Worm (Caenorhabditis elegans) whole organism, L4/young adult: Measurements from ENCODE around the gene F59B2.13.

ENCODE experiments used
- W03F9.2 ChIP-seq: fragments of 150-350 bp; optimal IDR thresholded peaks from 2 replicates; lab custom pipeline; 2014; ENCODE audit warnings: missing biosample characterization, missing genetic modification characterization
- dao-5 ChIP-seq: sonication (generic microtip); optimal IDR thresholded peaks from 2 replicates; lab custom pipeline; 2016; ENCODE audit warnings: missing genotype, missing genetic modification characterization, moderate library complexity, missing compliant biosample characterization
- him-1 ChIP-seq: sonication (generic microtip); optimal IDR thresholded peaks from 2 replicates; lab custom pipeline; 2016; ENCODE audit warnings: missing genotype, missing genetic modification reagents, missing genetic modification characterization, missing compliant biosample characterization

Gene F59B2.13

DNA sequence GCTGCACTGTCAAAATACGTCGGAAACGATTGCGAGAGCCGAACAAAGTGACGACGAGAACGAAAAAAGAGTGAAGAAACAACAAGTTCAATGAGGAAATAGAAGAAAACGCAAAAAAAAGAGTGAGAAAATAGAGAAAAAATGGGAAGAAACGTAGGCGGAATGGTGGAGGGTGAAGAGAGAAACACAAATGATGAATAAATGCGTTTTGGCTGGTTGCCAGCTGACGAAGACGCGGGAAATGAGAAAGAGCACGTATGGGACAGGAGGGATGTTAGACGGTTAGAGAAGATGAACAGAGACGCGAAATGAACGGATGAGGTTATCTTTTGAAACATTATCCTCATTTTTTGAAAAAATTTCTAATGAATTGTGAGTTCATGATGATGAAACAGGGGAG lies 41.9 kb downstream of the F59B2.13 start:
- TF ChIP-seq W03F9.2 (no peak), him-1 (tag; lab: Kevin White, UChicago) (peak; percentile 32), dao-5 (tag; lab: Kevin White, UChicago) (no peak)

DNA sequence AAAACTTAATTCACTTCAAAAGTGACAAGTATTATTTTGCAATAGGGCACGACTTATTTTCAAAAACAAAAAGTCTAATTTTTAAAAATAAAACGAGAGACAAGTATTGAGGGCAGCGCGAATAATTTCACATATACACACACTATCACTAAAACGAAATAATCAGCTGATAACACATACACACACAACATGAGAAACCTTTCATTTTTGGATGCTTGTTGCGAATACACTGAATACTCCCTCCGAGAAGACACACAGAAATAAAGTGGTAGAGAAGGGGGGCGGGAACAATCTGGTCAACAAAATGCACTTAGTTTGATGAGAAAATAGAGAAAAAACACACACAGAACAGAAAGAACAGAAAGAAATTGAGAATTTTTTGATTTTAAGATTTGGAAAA lies 42.4 kb downstream of the F59B2.13 start:
- TF ChIP-seq him-1 (tag; lab: Kevin White, UChicago) (no peak), W03F9.2 (no peak), dao-5 (tag; lab: Kevin White, UChicago) (no peak)

DNA sequence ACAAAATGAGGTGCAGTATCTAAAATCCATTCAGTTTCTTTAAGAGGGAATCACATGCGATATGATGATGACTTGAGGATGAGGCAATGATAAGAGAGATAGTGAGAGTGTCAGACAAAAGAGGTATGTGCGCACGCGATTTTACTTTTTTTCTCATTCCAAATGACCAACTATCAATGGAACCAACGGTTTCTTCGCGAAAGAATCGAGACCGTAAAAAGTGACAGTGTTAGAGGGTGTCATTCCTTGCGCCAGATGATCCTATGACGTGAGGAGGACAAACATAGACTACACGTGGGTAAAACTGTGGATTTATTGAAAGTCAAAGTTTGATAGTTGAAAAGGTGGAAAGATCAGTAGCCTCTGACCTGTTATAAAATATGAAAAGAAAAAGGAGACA lies 43.0 kb downstream of the F59B2.13 start:
- TF ChIP-seq W03F9.2 = no peak
- no peak for TF ChIP-seq dao-5 (tag; lab: Kevin White, UChicago)
- TF ChIP-seq him-1 (tag; lab: Kevin White, UChicago) = no peak

DNA sequence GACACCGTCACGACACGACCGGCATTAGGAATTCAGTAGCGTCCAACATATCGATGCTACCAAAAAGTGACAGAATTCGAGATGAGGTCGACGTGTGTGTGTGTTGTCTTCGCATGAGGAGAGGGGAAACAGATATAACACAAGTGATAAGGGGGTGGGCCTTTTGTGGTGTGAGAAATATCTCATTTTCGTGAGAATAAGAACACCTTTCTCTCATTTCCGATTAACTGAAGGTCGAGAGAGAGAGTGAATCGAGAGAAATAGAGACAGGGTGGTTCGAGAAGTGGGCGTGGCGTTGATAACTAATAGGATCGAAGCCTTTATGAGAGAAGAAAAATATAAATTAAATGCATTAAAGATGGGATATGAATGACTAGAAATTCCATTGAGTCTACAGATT lies 43.7 kb downstream of the F59B2.13 start:
- TF ChIP-seq W03F9.2 (no peak), him-1 (tag; lab: Kevin White, UChicago) (no peak)

DNA sequence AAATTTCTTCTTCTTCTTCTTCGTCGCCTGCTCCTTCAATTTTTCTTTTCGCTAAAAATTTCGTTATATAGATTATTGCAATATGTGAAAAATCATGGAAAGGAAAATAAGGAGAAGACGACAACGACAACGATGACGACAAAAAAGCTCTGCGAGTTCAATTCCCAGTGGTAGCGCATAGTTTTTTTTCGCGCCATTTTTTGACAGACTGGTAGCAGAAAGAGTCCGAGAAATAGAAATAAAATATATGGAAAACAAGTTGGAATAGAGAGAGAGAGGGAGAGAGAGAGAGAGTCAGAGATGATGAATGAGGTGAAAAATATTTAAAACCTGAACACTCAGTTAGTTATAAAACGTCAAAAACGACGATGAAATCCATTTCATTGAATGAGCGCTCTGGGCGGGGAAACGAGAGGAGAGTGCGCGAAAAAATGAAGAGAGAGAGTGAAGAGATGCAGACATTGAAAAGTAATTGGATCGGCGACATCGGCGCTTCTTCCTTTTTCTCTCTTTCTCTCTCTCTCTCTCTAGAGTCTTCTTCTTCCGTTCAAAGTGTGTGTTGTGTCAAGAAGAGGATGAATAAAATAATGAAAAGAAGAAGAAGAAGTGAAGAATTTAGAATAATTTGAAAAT lies 44.9 kb downstream of the F59B2.13 start, which contains the start of gene pde-2:
TSS of gene pde-2 (minus strand) at position 51 of the 633 bp plus-strand sequence.
- TF ChIP-seq him-1 (tag; lab: Kevin White, UChicago) = peak; percentile 51
- TF ChIP-seq W03F9.2 = peak; percentile 55
- no peak for TF ChIP-seq dao-5 (tag; lab: Kevin White, UChicago)

DNA sequence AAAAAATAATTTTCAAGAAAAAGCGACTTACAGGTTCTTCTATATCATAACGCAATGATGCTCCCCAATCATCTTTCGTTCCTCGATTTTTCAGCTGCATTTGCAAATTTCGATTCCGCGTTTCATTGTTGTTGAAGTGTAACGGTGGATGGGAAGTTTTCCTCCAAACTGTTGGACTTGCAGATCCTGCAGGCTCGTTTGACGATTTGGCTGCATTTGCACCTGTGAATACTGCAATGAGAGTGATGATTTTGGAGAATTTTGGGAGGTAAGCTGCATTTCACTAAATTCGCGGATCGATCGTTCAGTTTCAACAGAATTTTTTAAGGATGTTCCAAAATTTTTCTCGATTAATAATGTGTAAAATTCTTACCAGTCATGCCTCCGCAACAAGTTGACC lies 46.0 kb downstream of the F59B2.13 start:
- TF ChIP-seq him-1 (tag; lab: Kevin White, UChicago) (no peak), dao-5 (tag; lab: Kevin White, UChicago) (no peak), W03F9.2 (no peak)

DNA sequence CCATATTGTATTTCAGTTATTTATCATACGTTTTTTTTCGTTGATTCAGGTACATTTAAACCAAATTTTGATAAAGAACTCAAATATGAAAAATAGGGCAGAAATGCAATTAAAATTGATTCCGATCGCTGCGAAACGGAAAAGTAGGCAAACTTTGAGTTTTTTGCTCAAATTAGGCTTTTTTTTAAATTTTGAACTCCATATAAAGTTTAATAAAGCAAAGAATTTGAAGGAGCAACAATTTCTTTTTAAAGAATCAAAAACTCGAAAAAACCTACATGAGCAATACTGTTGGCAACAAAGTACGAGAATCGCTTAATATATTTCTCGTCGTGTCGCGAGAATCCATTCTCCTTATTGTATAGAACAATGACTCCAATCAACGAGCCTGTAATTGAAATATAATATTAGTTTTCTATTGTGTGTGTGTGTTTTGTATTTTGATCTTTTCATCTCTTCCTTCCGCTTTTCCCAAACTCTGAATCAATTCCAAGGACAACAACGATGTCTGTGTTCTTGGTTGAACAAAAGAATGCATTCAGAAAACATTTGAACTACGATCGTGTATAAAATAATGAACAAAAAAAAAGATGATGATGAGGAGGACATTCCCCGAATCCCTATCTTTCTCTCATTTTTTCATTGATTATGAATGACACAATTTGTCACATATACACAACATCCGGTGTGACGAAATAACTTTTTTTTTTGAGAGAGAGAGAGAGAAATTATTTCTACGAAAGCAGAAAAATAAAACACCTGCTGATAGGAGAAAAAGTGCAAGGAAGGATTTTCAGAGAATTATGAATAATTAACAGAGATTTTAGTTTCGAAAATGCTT lies 48.1 kb downstream of the F59B2.13 start:
- TF ChIP-seq W03F9.2 = no peak
- TF ChIP-seq him-1 (tag; lab: Kevin White, UChicago) = no peak
- TF ChIP-seq dao-5 (tag; lab: Kevin White, UChicago) = no peak

DNA sequence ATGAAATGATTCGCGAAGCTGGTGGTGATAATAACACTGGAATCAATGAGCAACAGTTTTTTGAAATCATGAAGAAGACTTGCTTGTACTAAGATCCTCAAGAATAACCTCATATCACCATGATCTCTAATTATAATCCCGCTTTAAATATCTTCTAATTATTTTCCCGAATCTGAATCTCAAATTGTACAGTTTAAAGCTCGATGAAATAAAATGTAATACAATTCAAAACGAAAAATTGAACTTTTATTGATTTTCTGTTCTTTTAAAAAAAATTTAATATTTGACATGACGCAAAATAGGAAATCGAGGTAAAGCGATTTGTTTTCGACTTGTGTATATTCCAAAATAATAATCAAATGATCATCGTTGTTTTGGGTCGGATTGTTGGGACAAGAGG lies 52.0 kb downstream of the F59B2.13 start:
- TF ChIP-seq W03F9.2 (no peak), him-1 (tag; lab: Kevin White, UChicago) (peak; percentile 7)
